Fruit fly (Drosophila melanogaster) whole organism, embryonic: ENCODE data around the gene CG7860.

ENCODE experiments used
- Atf6 ChIP-seq: fragments of 200-800 bp; sonication (Bioruptor generic); IDR thresholded peaks from 2 replicates; pipeline ENCODE4 v1.3.6; 2022; ENCODE audit warnings: missing biosample characterization, missing genetic modification characterization
- CG10147 ChIP-seq: fragments of 200-800 bp; sonication (Bioruptor generic); optimal IDR thresholded peaks from 2 replicates; lab custom pipeline; 2019; ENCODE audit warnings: missing biosample characterization, mild to moderate bottlenecking, missing genetic modification characterization, moderate library complexity
- CG17385 ChIP-seq: fragments of 200-800 bp; sonication (Bioruptor generic); optimal IDR thresholded peaks from 3 replicates; lab custom pipeline; 2018; ENCODE audit warnings: missing biosample characterization, mild to moderate bottlenecking, missing genetic modification characterization
- CG17802 ChIP-seq: fragments of 200-800 bp; sonication (Bioruptor generic); optimal IDR thresholded peaks from 2 replicates; lab custom pipeline; 2018; ENCODE audit warnings: missing biosample characterization, mild to moderate bottlenecking, missing genetic modification characterization, moderate library complexity
- CG2712 ChIP-seq: fragments of 200-800 bp; optimal IDR thresholded peaks from 3 replicates; lab custom pipeline; 2019; ENCODE audit warnings: missing biosample characterization, mild to moderate bottlenecking, missing genetic modification characterization, moderate library complexity
- CG32772 ChIP-seq: fragments of 200-800 bp; sonication (Bioruptor generic); IDR thresholded peaks from 2 replicates; pipeline ENCODE4 v1.3.6; 2022; ENCODE audit warnings: missing biosample characterization, missing genetic modification characterization
- CG3726 ChIP-seq: fragments of 200-800 bp; sonication (Bioruptor generic); IDR thresholded peaks from 3 replicates; pipeline ENCODE4, ENCODE4 v1.3.6; 2022; ENCODE audit warnings: missing biosample characterization, missing genetic modification characterization
- CG3847 ChIP-seq: fragments of 200-800 bp; sonication (Bioruptor generic); IDR thresholded peaks from 2 replicates; pipeline ENCODE4 v1.3.6; 2022; ENCODE audit warnings: missing biosample characterization, missing genetic modification characterization
- CG6272 ChIP-seq: fragments of 200-800 bp; sonication (Bioruptor generic); IDR thresholded peaks from 2 replicates; pipeline ENCODE4 v1.3.6; 2022; ENCODE audit warnings: missing biosample characterization, missing genetic modification characterization
- CG6765 ChIP-seq: fragments of 200-800 bp; sonication (Bioruptor generic); optimal IDR thresholded peaks from 3 replicates; lab custom pipeline; 2017; ENCODE audit warnings: missing biosample characterization, mild to moderate bottlenecking, missing genetic modification characterization
- CG7928 ChIP-seq: fragments of 200-800 bp; sonication (Bioruptor generic); optimal IDR thresholded peaks from 2 replicates; lab custom pipeline; 2017; ENCODE audit warnings: missing biosample characterization, mild to moderate bottlenecking, missing genetic modification characterization
- CG8089 ChIP-seq: fragments of 200-800 bp; sonication (Bioruptor generic); optimal IDR thresholded peaks from 3 replicates; lab custom pipeline; 2016; ENCODE audit warnings: missing biosample characterization, missing genetic modification characterization
- CG9817 ChIP-seq: fragments of 200-800 bp; sonication (Bioruptor generic); optimal IDR thresholded peaks from 2 replicates; lab custom pipeline; 2018; ENCODE audit warnings: missing biosample characterization, mild to moderate bottlenecking, missing genetic modification characterization, moderate library complexity
- Chrac-16 ChIP-seq: fragments of 200-800 bp; sonication (Bioruptor generic); optimal IDR thresholded peaks from 3 replicates; lab custom pipeline; 2016; ENCODE audit warnings: missing biosample characterization, missing genetic modification characterization
- D19A ChIP-seq: fragments of 200-800 bp; optimal IDR thresholded peaks from 3 replicates; lab custom pipeline; 2019; ENCODE audit warnings: missing biosample characterization, mild to moderate bottlenecking, missing genetic modification characterization, moderate library complexity
- Dbx ChIP-seq: fragments of 200-800 bp; sonication (Bioruptor generic); IDR thresholded peaks from 3 replicates; pipeline ENCODE4 v1.3.6; 2022; ENCODE audit warnings: missing biosample characterization, missing genetic modification characterization
- E2f2 ChIP-seq: fragments of 200-800 bp; sonication (Bioruptor generic); IDR thresholded peaks from 2 replicates; pipeline ENCODE4 v1.3.6; 2022; ENCODE audit warnings: missing biosample characterization, missing genetic modification characterization
- HLH3B ChIP-seq: fragments of 200-800 bp; sonication (Bioruptor generic); IDR thresholded peaks from 2 replicates; pipeline ENCODE4 v1.3.6; 2022; ENCODE audit warnings: missing biosample characterization, missing genetic modification characterization
- Hmr ChIP-seq: fragments of 200-800 bp; sonication (Bioruptor generic); optimal IDR thresholded peaks from 3 replicates; lab custom pipeline; 2017; ENCODE audit warnings: mild to moderate bottlenecking, missing biosample characterization, missing genetic modification reagents, missing genetic modification characterization
- Max ChIP-seq: fragments of 200-800 bp; sonication (Bioruptor generic); optimal IDR thresholded peaks from 2 replicates; lab custom pipeline; 2016; ENCODE audit warnings: missing biosample characterization, mild to moderate bottlenecking, missing genetic modification characterization
- Myb ChIP-seq: fragments of 200-800 bp; sonication (Bioruptor generic); optimal IDR thresholded peaks from 2 replicates; lab custom pipeline; 2016; ENCODE audit warnings: missing biosample characterization, missing genetic modification characterization
- Ptx1 ChIP-seq: fragments of 200-800 bp; sonication (Bioruptor generic); IDR thresholded peaks from 2 replicates; pipeline ENCODE4 v1.3.6; 2022; ENCODE audit warnings: missing biosample characterization, missing genetic modification characterization
- Rfx ChIP-seq: fragments of 200-800 bp; sonication (Bioruptor generic); IDR thresholded peaks from 2 replicates; pipeline ENCODE4 v1.3.6; 2022; ENCODE audit warnings: missing biosample characterization, missing genetic modification characterization
- Sox102F ChIP-seq: fragments of 200-800 bp; sonication (Bioruptor generic); optimal IDR thresholded peaks from 2 replicates; lab custom pipeline; 2018; ENCODE audit warnings: missing biosample characterization, mild to moderate bottlenecking, missing genetic modification characterization, moderate library complexity
- ase ChIP-seq: fragments of 200-800 bp; sonication (Bioruptor generic); IDR thresholded peaks from 3 replicates; pipeline ENCODE4 v1.3.6; 2022; ENCODE audit warnings: missing biosample characterization, missing genetic modification characterization
- ato ChIP-seq: fragments of 200-800 bp; sonication (Bioruptor generic); IDR thresholded peaks from 2 replicates; pipeline ENCODE4 v1.3.6; 2022; ENCODE audit warnings: missing biosample characterization, missing genetic modification characterization; ENCODE audit not compliant: partially characterized antibody
- bbx ChIP-seq: fragments of 200-800 bp; sonication (Bioruptor generic); IDR thresholded peaks from 2 replicates; pipeline ENCODE4 v1.3.6; 2022; ENCODE audit warnings: missing biosample characterization, missing genetic modification characterization; ENCODE audit not compliant: partially characterized antibody
- bsh ChIP-seq, 2 experiments: fragments of 200-800 bp; sonication (Bioruptor generic); optimal IDR thresholded peaks; 2 replicates each; lab custom pipeline; 2017 to 2018; ENCODE audit warnings: mild to moderate bottlenecking in 2 of 2, missing biosample characterization in 2 of 2, missing genetic modification characterization in 2 of 2, moderate library complexity in 1 of 2
- btn ChIP-seq: fragments of 200-800 bp; sonication (Bioruptor generic); optimal IDR thresholded peaks from 2 replicates; lab custom pipeline; 2016; ENCODE audit warnings: missing biosample characterization, missing genetic modification characterization
- croc ChIP-seq: fragments of 200-800 bp; sonication (Bioruptor generic); conservative IDR thresholded peaks from 3 replicates; pipeline ENCODE4 v1.3.6; 2022; ENCODE audit warnings: missing biosample characterization, missing genetic modification characterization
- danr ChIP-seq: fragments of 200-800 bp; sonication (Bioruptor generic); IDR thresholded peaks from 2 replicates; pipeline ENCODE4 v1.3.6; 2022; ENCODE audit warnings: missing biosample characterization, missing genetic modification characterization
- dpn ChIP-seq, 2 experiments: fragments of 200-800 bp; sonication (Bioruptor generic); optimal IDR thresholded peaks; 3 replicates each; lab custom pipeline; 2016; ENCODE audit warnings: missing biosample characterization in 2 of 2, missing genetic modification characterization in 2 of 2
- dysf ChIP-seq: fragments of 200-800 bp; sonication (Bioruptor generic); IDR thresholded peaks from 3 replicates; pipeline ENCODE4 v1.3.6; 2022; ENCODE audit warnings: missing biosample characterization, missing genetic modification characterization
- fru ChIP-seq: fragments of >200 bp; optimal IDR thresholded peaks from 2 replicates; lab custom pipeline; 2017
- gem ChIP-seq: fragments of 200-800 bp; sonication (Bioruptor generic); optimal IDR thresholded peaks from 2 replicates; lab custom pipeline; 2019; ENCODE audit warnings: missing biosample characterization, mild to moderate bottlenecking, missing genetic modification characterization, moderate library complexity
- ind ChIP-seq: fragments of 200-800 bp; sonication (Bioruptor generic); optimal IDR thresholded peaks from 3 replicates; lab custom pipeline; 2016; ENCODE audit warnings: missing biosample characterization, missing genetic modification characterization
- insv ChIP-seq, 2 experiments: fragments of 200-800 bp; sonication (Bioruptor generic); optimal IDR thresholded peaks; 3 replicates each; lab custom pipeline; 2016 to 2018; ENCODE audit warnings: missing biosample characterization in 2 of 2, missing genetic modification characterization in 2 of 2
- inv ChIP-seq: fragments of 200-800 bp; sonication (Bioruptor generic); IDR thresholded peaks from 2 replicates; pipeline ENCODE4 v1.3.6; 2022; ENCODE audit warnings: missing biosample characterization, missing genetic modification characterization; ENCODE audit not compliant: partially characterized antibody
- kay ChIP-seq: fragments of 200-800 bp; sonication (Bioruptor generic); optimal IDR thresholded peaks from 2 replicates; lab custom pipeline; 2016; ENCODE audit warnings: missing biosample characterization, missing genetic modification characterization
- klu ChIP-seq: fragments of 200-800 bp; sonication (Bioruptor generic); IDR thresholded peaks from 2 replicates; pipeline ENCODE4 v1.3.6; 2022; ENCODE audit warnings: missing biosample characterization, missing genetic modification characterization
- lmd ChIP-seq: fragments of 200-800 bp; sonication (Bioruptor generic); IDR thresholded peaks from 2 replicates; pipeline ENCODE4 v1.3.6; 2022; ENCODE audit warnings: missing biosample characterization, missing genetic modification characterization
- maf-S ChIP-seq: fragments of 200-800 bp; sonication (Bioruptor generic); optimal IDR thresholded peaks from 2 replicates; lab custom pipeline; 2016; ENCODE audit warnings: missing biosample characterization, missing genetic modification characterization
- p53 ChIP-seq: fragments of 200-800 bp; sonication (Bioruptor generic); optimal IDR thresholded peaks from 2 replicates; lab custom pipeline; 2016; ENCODE audit warnings: missing biosample characterization, missing genetic modification characterization
- pho ChIP-seq: fragments of 200-800 bp; sonication (Bioruptor generic); optimal IDR thresholded peaks from 2 replicates; lab custom pipeline; 2016; ENCODE audit warnings: missing biosample characterization, missing genetic modification characterization
- prd ChIP-seq, 3 experiments: fragments of >200 bp in 2 of 3; fragments of 200-800 bp in 1 of 3; sonication (Bioruptor generic) in 1 of 3; optimal IDR thresholded peaks in 2 of 3; IDR thresholded peaks in 1 of 3; 2 replicates in 2 of 3; 3 replicates in 1 of 3; pipeline versions ENCODE4 v1.3.6 to Lab custom; 2017 to 2022; ENCODE audit warnings: missing biosample characterization in 1 of 3, missing genetic modification characterization in 1 of 3
- sima ChIP-seq: fragments of 200-800 bp; sonication (Bioruptor generic); optimal IDR thresholded peaks from 2 replicates; lab custom pipeline; 2016; ENCODE audit warnings: missing biosample characterization, missing genetic modification characterization
- tna ChIP-seq: fragments of 200-800 bp; sonication (Bioruptor generic); IDR thresholded peaks from 2 replicates; pipeline ENCODE4 v1.3.6; 2022; ENCODE audit warnings: missing biosample characterization, missing genetic modification characterization; ENCODE audit not compliant: partially characterized antibody
- trh ChIP-seq: fragments of 200-800 bp; sonication (Bioruptor generic); optimal IDR thresholded peaks from 2 replicates; lab custom pipeline; 2016; ENCODE audit warnings: missing biosample characterization, missing genetic modification characterization
- zfh1 ChIP-seq: fragments of 200-800 bp; sonication (Bioruptor generic); IDR thresholded peaks from 3 replicates; pipeline ENCODE4 v1.3.6; 2022; ENCODE audit warnings: missing biosample characterization, missing genetic modification characterization

Gene CG7860

DNA sequence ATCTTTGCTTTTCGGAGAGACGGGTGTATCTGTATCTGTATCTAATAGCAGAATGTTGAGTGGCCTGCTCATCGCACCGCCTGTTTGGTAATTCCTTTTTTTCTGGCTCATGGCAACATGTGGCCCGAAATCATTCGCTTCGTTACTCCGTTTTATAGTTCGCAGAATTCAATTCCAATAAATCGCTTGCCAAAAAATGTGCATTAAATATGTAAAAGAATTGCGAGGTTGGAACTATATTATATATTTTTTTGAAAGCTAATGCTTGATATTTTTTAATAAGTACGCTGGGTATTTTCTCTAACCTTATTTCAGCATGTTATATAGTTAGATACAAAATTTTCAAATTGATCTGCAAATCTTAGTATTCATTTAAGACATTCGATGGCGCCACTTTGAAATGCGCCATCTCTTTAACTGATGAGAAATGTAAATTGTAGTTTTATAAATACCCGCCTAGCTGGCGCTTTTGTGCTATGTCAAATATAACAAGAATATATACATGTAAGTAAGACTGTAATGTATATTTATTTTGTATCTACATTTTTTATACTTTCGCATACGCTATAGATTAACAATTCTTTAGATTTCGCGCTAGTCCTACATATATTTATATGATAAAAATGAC, 25.6 kb downstream of the CG7860 start (continued):
- no peak for TF ChIP-seq Max (GFP tag; lab: Kevin White, UChicago)
- no peak for TF ChIP-seq p53 (GFP tag; lab: Kevin White, UChicago)
- TF ChIP-seq gem (tag; lab: Kevin White, UChicago), result peak; percentile 35
- peak; percentile 52 for TF ChIP-seq Sox102F (GFP tag; lab: Kevin White, UChicago)
- peak; percentile 25 for TF ChIP-seq Hmr
- TF ChIP-seq CG9817 (tag; lab: Kevin White, UChicago), result peak; percentile 49
- no peak for TF ChIP-seq btn (GFP tag; lab: Kevin White, UChicago)
- peak in 1 of 2 experiments; percentile 36 for TF ChIP-seq insv (GFP tag; optimal IDR thresholded peaks at IDR 0.05; lab: Kevin White, UChicago)
- peak; percentile 47; the same call in 1 of the 3 replicates for TF ChIP-seq ase (GFP tag; lab: Robert Waterston, UW)
- TF ChIP-seq CG3726, result peak; percentile 66; the same call in 1 of the 3 replicates
- TF ChIP-seq dpn (GFP tag; optimal IDR thresholded peaks at IDR 0.05; lab: Kevin White, UChicago), result peak in 1 of 2 experiments; percentile 28
- TF ChIP-seq dysf, result peak; percentile 55; the same call in 1 of the 3 replicates
- TF ChIP-seq lmd (GFP tag; lab: Robert Waterston, UW), result peak; percentile 56; the same call in 1 of the 2 replicates
- no peak for TF ChIP-seq pho
- TF ChIP-seq ato (GFP tag; lab: Robert Waterston, UW), result peak; percentile 29; the same call in 1 of the 2 replicates
- TF ChIP-seq kay (GFP tag; lab: Kevin White, UChicago), result no peak
- no peak for TF ChIP-seq CG10147
- TF ChIP-seq Ptx1 (GFP tag; lab: Robert Waterston, UW), result peak; percentile 73
- peak; percentile 80 for TF ChIP-seq Rfx (GFP tag; lab: Robert Waterston, UW)
- peak; percentile 76; the same call in 2 of the 3 replicates for TF ChIP-seq zfh1
- TF ChIP-seq trh (GFP tag; lab: Kevin White, UChicago), result no peak
- peak; percentile 13; the same call in 1 of the 2 replicates for TF ChIP-seq CG6272 (GFP tag; lab: Robert Waterston, UW)
- no peak for TF ChIP-seq tna (GFP tag; lab: Robert Waterston, UW)
- no peak for TF ChIP-seq Myb (GFP tag; lab: Kevin White, UChicago)
- 0 out of 2 replicates have a peak, but pooled peaks have one; percentile 30 for TF ChIP-seq inv (GFP tag; lab: Robert Waterston, UW)
- TF ChIP-seq CG8089 (GFP tag; lab: Kevin White, UChicago), result no peak
- no peak for TF ChIP-seq fru (lab: Kevin White, UChicago)
- TF ChIP-seq D19A (tag; lab: Kevin White, UChicago), result peak; percentile 20
- TF ChIP-seq CG7928, result no peak
- TF ChIP-seq ind, result peak; percentile 5
- peak; percentile 61 for TF ChIP-seq CG32772 (GFP tag; lab: Robert Waterston, UW)
- TF ChIP-seq HLH3B, result peak; percentile 49
- TF ChIP-seq Atf6 (GFP tag; lab: Robert Waterston, UW), result no peak
- TF ChIP-seq danr (GFP tag; lab: Robert Waterston, UW), result no peak
- TF ChIP-seq CG17802 (tag; lab: Kevin White, UChicago), result no peak
- TF ChIP-seq Chrac-16 (GFP tag; lab: Kevin White, UChicago), result peak; percentile 43
- TF ChIP-seq prd (optimal IDR thresholded peaks at IDR 0.05; lab: Kevin White, UChicago), result no peak
- peak; percentile 51; the same call in 2 of the 3 replicates for TF ChIP-seq prd (GFP tag; IDR thresholded peaks at IDR 0.05; lab: Robert Waterston, UW)
- no peak for TF ChIP-seq sima
- TF ChIP-seq E2f2 (GFP tag; lab: Robert Waterston, UW), result peak; percentile 69
- peak in 1 of 2 experiments; percentile 2 for TF ChIP-seq bsh (GFP tag; optimal IDR thresholded peaks at IDR 0.05; lab: Kevin White, UChicago)
- TF ChIP-seq CG6765, result no peak
- TF ChIP-seq bbx (GFP tag; lab: Robert Waterston, UW), result no peak; the same call in 1 of the 2 replicates
- TF ChIP-seq klu, result peak; percentile 35; the same call in 1 of the 2 replicates
- peak; percentile 41 for TF ChIP-seq CG2712
- no peak for TF ChIP-seq CG17385 (GFP tag; lab: Kevin White, UChicago)
- TF ChIP-seq Dbx (GFP tag; lab: Robert Waterston, UW), result peak; percentile 74
- no peak for TF ChIP-seq maf-S
- peak; percentile 47 for TF ChIP-seq CG3847 (GFP tag; lab: Robert Waterston, UW)
- TF ChIP-seq croc (GFP tag; lab: Robert Waterston, UW), result peak; percentile 12; the same call in 1 of the 3 replicates
